Worm (Caenorhabditis elegans) whole organism, L2 larva: ENCODE data around the gene hlh-4.

Source experiments
- C34F6.9 ChIP-seq: fragments of 150-350 bp; optimal IDR thresholded peaks from 2 replicates; lab custom pipeline; 2014; ENCODE audit warnings: missing biosample characterization, missing genetic modification characterization
- F13H6.1 ChIP-seq: sonication (generic microtip); optimal IDR thresholded peaks from 2 replicates; lab custom pipeline; 2016; ENCODE audit warnings: missing genetic modification characterization, missing compliant biosample characterization
- Y55F3AM.14 ChIP-seq: fragments of 200-800 bp; sonication (Bioruptor generic); optimal IDR thresholded peaks from 2 replicates; lab custom pipeline; 2018; ENCODE audit warnings: mild to moderate bottlenecking, missing genetic modification characterization, missing compliant biosample characterization
- aly-2 ChIP-seq: fragments of 150-350 bp; optimal IDR thresholded peaks from 2 replicates; lab custom pipeline; 2014; ENCODE audit warnings: missing biosample characterization, missing genetic modification characterization
- ama-1 ChIP-seq: fragments of 150-350 bp; optimal IDR thresholded peaks from 2 replicates; lab custom pipeline; 2018; ENCODE audit warnings: inconsistent platforms
- ceh-16 ChIP-seq: fragments of 150-350 bp; optimal IDR thresholded peaks from 2 replicates; lab custom pipeline; 2014; ENCODE audit warnings: missing biosample characterization, missing genetic modification characterization
- crh-2 ChIP-seq: sonication (generic microtip); optimal IDR thresholded peaks from 2 replicates; lab custom pipeline; 2017; ENCODE audit warnings: missing biosample characterization, missing genetic modification characterization
- dmd-4 ChIP-seq: sonication (generic microtip); optimal IDR thresholded peaks from 2 replicates; lab custom pipeline; 2017; ENCODE audit warnings: missing biosample characterization, missing genetic modification characterization
- egl-27 ChIP-seq: sonication (generic microtip); optimal IDR thresholded peaks from 3 replicates; lab custom pipeline; 2017; ENCODE audit warnings: missing biosample characterization, missing genetic modification reagents, missing genetic modification characterization
- elt-1 ChIP-seq: fragments of 150-350 bp; optimal IDR thresholded peaks from 2 replicates; lab custom pipeline; 2014; ENCODE audit warnings: missing biosample characterization, missing genetic modification characterization
- elt-3 ChIP-seq: sonication (generic microtip); optimal IDR thresholded peaks from 2 replicates; lab custom pipeline; 2017; ENCODE audit warnings: missing biosample characterization, missing genetic modification characterization
- fos-1 ChIP-seq: fragments of 150-350 bp; optimal IDR thresholded peaks from 2 replicates; lab custom pipeline; 2014; ENCODE audit warnings: missing biosample characterization, missing genetic modification characterization
- lin-13 ChIP-seq: fragments of 150-350 bp; optimal IDR thresholded peaks from 2 replicates; lab custom pipeline; 2014; ENCODE audit warnings: missing biosample characterization, missing genetic modification reagents, missing genetic modification characterization
- lsy-2 ChIP-seq, 2 experiments: fragments of 150-350 bp in 1 of 2; sonication (generic microtip) in 1 of 2; optimal IDR thresholded peaks; 2 replicates each; lab custom pipeline; 2014 to 2017; ENCODE audit warnings: missing biosample characterization in 2 of 2, missing genetic modification characterization in 2 of 2
- mab-5 ChIP-seq: fragments of 150-350 bp; optimal IDR thresholded peaks from 2 replicates; lab custom pipeline; 2014; ENCODE audit warnings: missing biosample characterization, missing genetic modification characterization
- mbf-1 ChIP-seq: sonication (generic microtip); optimal IDR thresholded peaks from 2 replicates; lab custom pipeline; 2017; ENCODE audit warnings: missing biosample characterization, missing genetic modification characterization
- mdl-1 ChIP-seq, 2 experiments: fragments of 150-350 bp in 1 of 2; sonication (generic microtip) in 1 of 2; optimal IDR thresholded peaks; 2 replicates each; lab custom pipeline; 2017; ENCODE audit warnings: missing biosample characterization in 2 of 2, missing genetic modification characterization in 2 of 2
- nhr-10 ChIP-seq: sonication (generic microtip); optimal IDR thresholded peaks from 2 replicates; lab custom pipeline; 2017; ENCODE audit warnings: missing biosample characterization, missing genetic modification characterization
- nhr-11 ChIP-seq: fragments of 150-350 bp; optimal IDR thresholded peaks from 2 replicates; lab custom pipeline; 2014; ENCODE audit warnings: missing biosample characterization, missing genetic modification characterization
- nhr-129 ChIP-seq: fragments of 150-350 bp; optimal IDR thresholded peaks from 2 replicates; lab custom pipeline; 2014; ENCODE audit warnings: missing biosample characterization, missing genetic modification characterization
- nhr-21 ChIP-seq: fragments of 150-350 bp; optimal IDR thresholded peaks from 2 replicates; lab custom pipeline; 2014; ENCODE audit warnings: missing biosample characterization, missing genetic modification characterization
- nhr-237 ChIP-seq: fragments of 150-350 bp; optimal IDR thresholded peaks from 2 replicates; lab custom pipeline; 2014; ENCODE audit warnings: missing biosample characterization, missing genetic modification characterization
- nhr-25 ChIP-seq: fragments of 150-350 bp; sonication (generic microtip); optimal IDR thresholded peaks from 3 replicates; lab custom pipeline; 2014; ENCODE audit warnings: missing biosample characterization, missing genetic modification characterization
- nhr-6 ChIP-seq: fragments of 150-350 bp; optimal IDR thresholded peaks from 2 replicates; lab custom pipeline; 2014; ENCODE audit warnings: missing biosample characterization, missing genetic modification characterization
- peb-1 ChIP-seq: fragments of 150-350 bp; optimal IDR thresholded peaks from 2 replicates; lab custom pipeline; 2014; ENCODE audit warnings: missing biosample characterization, missing genetic modification characterization
- sma-3 ChIP-seq: sonication (generic microtip); optimal IDR thresholded peaks from 2 replicates; lab custom pipeline; 2016; ENCODE audit warnings: missing genetic modification reagents, missing genetic modification characterization, missing compliant biosample characterization
- sma-9 ChIP-seq, 2 experiments: fragments of 150-350 bp in 1 of 2; sonication (generic microtip) in 1 of 2; optimal IDR thresholded peaks; 2 replicates each; lab custom pipeline; 2014 to 2016; ENCODE audit warnings: missing genetic modification characterization in 2 of 2, mild to moderate bottlenecking in 1 of 2, missing biosample characterization in 1 of 2, missing compliant biosample characterization in 1 of 2, missing genetic modification reagents in 1 of 2, moderate library complexity in 1 of 2
- unc-55 ChIP-seq: fragments of 150-350 bp; sonication (generic microtip); optimal IDR thresholded peaks from 3 replicates; lab custom pipeline; 2014; ENCODE audit warnings: missing biosample characterization, missing genetic modification reagents, missing genetic modification characterization
- zag-1 ChIP-seq: fragments of 150-350 bp; optimal IDR thresholded peaks from 2 replicates; lab custom pipeline; 2014; ENCODE audit warnings: missing biosample characterization, missing genetic modification characterization
- ztf-1 ChIP-seq: fragments of 200-800 bp; sonication (Bioruptor generic); conservative IDR thresholded peaks from 2 replicates; pipeline ENCODE4 v1.3.6; 2022; ENCODE audit warnings: missing genetic modification characterization, missing compliant biosample characterization
- ztf-11 ChIP-seq: sonication (generic microtip); optimal IDR thresholded peaks from 2 replicates; lab custom pipeline; 2017; ENCODE audit warnings: missing biosample characterization, missing genetic modification characterization

The hlh-4 gene

ce11 chrIII:9711163-9711562 lies 27.7 kb downstream of the hlh-4 start:
- TF ChIP-seq nhr-11 (tag; lab: Kevin White, UChicago): no peak
- no peak for TF ChIP-seq ztf-11 (tag; lab: Kevin White, UChicago)
- TF ChIP-seq nhr-21 (tag; lab: Kevin White, UChicago): no peak
- TF ChIP-seq aly-2 (tag; lab: Kevin White, UChicago): no peak
- TF ChIP-seq mbf-1: no peak
- TF ChIP-seq nhr-6 (tag; lab: Kevin White, UChicago): no peak
- TF ChIP-seq peb-1 (tag; lab: Kevin White, UChicago): no peak
- no peak for TF ChIP-seq C34F6.9 (tag; lab: Kevin White, UChicago)
- TF ChIP-seq nhr-237: no peak
- TF ChIP-seq sma-3: no peak
- TF ChIP-seq nhr-10 (tag; lab: Kevin White, UChicago): no peak
- no peak for TF ChIP-seq crh-2 (tag; lab: Kevin White, UChicago)
- no peak for TF ChIP-seq ceh-16 (tag; lab: Kevin White, UChicago)

- TF ChIP-seq C34F6.9 (tag; lab: Kevin White, UChicago) (peak; percentile 4), elt-3 (no peak)
These were observed 33.5 kb downstream of the hlh-4 start for ce11 chrIII:9705157-9705905.

- TF ChIP-seq sma-9 (GFP tag; optimal IDR thresholded peaks at IDR 0.05; lab: Kevin White, UChicago): peak; percentile 9
- no peak for TF ChIP-seq sma-9 (tag; optimal IDR thresholded peaks at IDR 0.05; lab: Kevin White, UChicago)
- TF ChIP-seq unc-55 (GFP tag; lab: Kevin White, UChicago): peak; percentile 28
- no peak for TF ChIP-seq nhr-10 (tag; lab: Kevin White, UChicago)
- no peak for TF ChIP-seq elt-1 (tag; lab: Kevin White, UChicago)
- TF ChIP-seq, all 48 proteins: peak for 2
These were observed 34.3 kb downstream of the hlh-4 start for ce11 chrIII:9704606-9704938.

- TF ChIP-seq fos-1 (tag; lab: Kevin White, UChicago) (peak; percentile 10), zag-1 (tag; lab: Kevin White, UChicago) (peak; percentile 74), C34F6.9 (tag; lab: Kevin White, UChicago) (peak; percentile 54), mdl-1 (tag; optimal IDR thresholded peaks at IDR 0.05; lab: Kevin White, UChicago) (peak in 1 of 2 experiments; percentile 27), egl-27 (tag; lab: Kevin White, UChicago) (peak; percentile 11), nhr-129 (tag; lab: Kevin White, UChicago) (peak; percentile 43), mab-5 (tag; lab: Kevin White, UChicago) (peak; percentile 66), lsy-2 (tag; optimal IDR thresholded peaks at IDR 0.05; lab: Kevin White, UChicago) (peak in 1 of 2 experiments; percentile 43), unc-55 (GFP tag; lab: Kevin White, UChicago) (peak; percentile 53), nhr-25 (tag; lab: Kevin White, UChicago) (peak; percentile 30), aly-2 (tag; lab: Kevin White, UChicago) (no peak), F13H6.1 (tag; lab: Kevin White, UChicago) (peak; percentile 74), crh-2 (tag; lab: Kevin White, UChicago) (peak; percentile 47), sma-9 (GFP tag; optimal IDR thresholded peaks at IDR 0.05; lab: Kevin White, UChicago) (peak; percentile 58), sma-9 (tag; optimal IDR thresholded peaks at IDR 0.05; lab: Kevin White, UChicago) (no peak), nhr-6 (tag; lab: Kevin White, UChicago) (peak; percentile 26), dmd-4 (tag; lab: Kevin White, UChicago) (no peak), ama-1 (lab: Kevin White, UChicago) (peak; percentile 0), Y55F3AM.14 (GFP tag; lab: Kevin White, UChicago) (peak; percentile 63), ztf-1 (GFP tag; lab: Robert Waterston, UW) (no peak), lin-13 (GFP tag; lab: Kevin White, UChicago) (no peak), mbf-1 (no peak)
These were observed 34.9 kb downstream of the hlh-4 start for ce11 chrIII:9703747-9704605.
